Worm (Caenorhabditis elegans) whole organism, L4 larva: ENCODE measurements around the gene srsx-26.

ENCODE experiments used
- F37D6.2 ChIP-seq: sonication (generic microtip); optimal IDR thresholded peaks from 2 replicates; lab custom pipeline; 2016; ENCODE audit warnings: mild to moderate bottlenecking, missing genetic modification characterization, missing compliant biosample characterization
- F44E2.7 ChIP-seq: fragments of 200-800 bp; sonication (Bioruptor generic); IDR thresholded peaks from 2 replicates; pipeline ENCODE4 v2.1.2; 2022; ENCODE audit warnings: missing genetic modification characterization, missing compliant biosample characterization
- T20F7.1 ChIP-seq: fragments of 200-800 bp; sonication (Bioruptor generic); optimal IDR thresholded peaks from 2 replicates; lab custom pipeline; 2018; ENCODE audit warnings: mild to moderate bottlenecking, missing genetic modification characterization, missing compliant biosample characterization
- ceh-28 ChIP-seq: fragments of 150-350 bp; optimal IDR thresholded peaks from 2 replicates; lab custom pipeline; 2014; ENCODE audit warnings: missing biosample characterization, missing genetic modification reagents, missing genetic modification characterization
- ces-1 ChIP-seq: fragments of 150-350 bp; sonication (generic microtip); optimal IDR thresholded peaks from 4 replicates; lab custom pipeline; 2014; ENCODE audit warnings: missing biosample characterization, missing genetic modification reagents, missing genetic modification characterization
- cey-2 ChIP-seq: sonication (generic microtip); optimal IDR thresholded peaks from 3 replicates; lab custom pipeline; 2017; ENCODE audit warnings: missing genetic modification characterization, mild to moderate bottlenecking, missing compliant biosample characterization, antibody characterized with exemption, borderline replicate concordance; ENCODE audit not compliant: insufficient read depth
- daf-16 ChIP-seq, 3 experiments: sonication (generic microtip); optimal IDR thresholded peaks; 2 replicates each; lab custom pipeline; 2016 to 2017; ENCODE audit warnings: missing genetic modification characterization in 3 of 3, missing genetic modification reagents in 3 of 3, mild to moderate bottlenecking in 2 of 3, missing compliant biosample characterization in 2 of 3, missing biosample characterization in 1 of 3, moderate library complexity in 1 of 3
- daf-19 ChIP-seq: fragments of 200-800 bp; sonication (Bioruptor generic); conservative IDR thresholded peaks from 2 replicates; pipeline ENCODE4 v1.3.6; 2022; ENCODE audit warnings: missing genetic modification characterization, missing compliant biosample characterization
- dmd-8 ChIP-seq: fragments of 200-800 bp; sonication (Bioruptor generic); IDR thresholded peaks from 2 replicates; pipeline ENCODE4 v1.3.6; 2022; ENCODE audit warnings: missing genetic modification characterization, missing compliant biosample characterization
- dpl-1 ChIP-seq: fragments of 150-350 bp; optimal IDR thresholded peaks from 2 replicates; lab custom pipeline; 2014; ENCODE audit warnings: missing biosample characterization, missing genetic modification reagents, missing genetic modification characterization
- duxl-1 ChIP-seq: sonication (generic microtip); optimal IDR thresholded peaks from 2 replicates; lab custom pipeline; 2016; ENCODE audit warnings: mild to moderate bottlenecking, missing genetic modification characterization, moderate library complexity, missing compliant biosample characterization; ENCODE audit not compliant: poor library complexity
- hlh-11 ChIP-seq: fragments of 200-800 bp; sonication (Bioruptor generic); optimal IDR thresholded peaks from 2 replicates; lab custom pipeline; 2018; ENCODE audit warnings: mild to moderate bottlenecking, missing genetic modification characterization, missing compliant biosample characterization
- lin-15B ChIP-seq: fragments of 150-350 bp; sonication (generic microtip); optimal IDR thresholded peaks from 3 replicates; lab custom pipeline; 2014; ENCODE audit warnings: missing biosample characterization, missing genetic modification characterization
- lin-29 ChIP-seq: fragments of 200-800 bp; sonication (Bioruptor generic); IDR thresholded peaks from 2 replicates; pipeline ENCODE4 v1.3.6; 2022; ENCODE audit warnings: missing genetic modification reagents, missing genetic modification characterization, missing compliant biosample characterization
- lin-38 ChIP-seq: fragments of 200-800 bp; sonication (Bioruptor generic); IDR thresholded peaks from 2 replicates; pipeline ENCODE4 v1.3.6; 2022; ENCODE audit warnings: missing genetic modification reagents, missing genetic modification characterization, missing compliant biosample characterization
- lin-39 ChIP-seq: fragments of 150-350 bp; optimal IDR thresholded peaks from 2 replicates; lab custom pipeline; 2014; ENCODE audit warnings: missing biosample characterization, missing genetic modification reagents, missing genetic modification characterization
- lsy-2 ChIP-seq, 2 experiments: fragments of 150-350 bp in 1 of 2; sonication (generic microtip) in 1 of 2; optimal IDR thresholded peaks; 2 replicates each; lab custom pipeline; 2014 to 2017; ENCODE audit warnings: missing biosample characterization in 2 of 2, missing genetic modification characterization in 2 of 2
- madf-5 ChIP-seq, 2 experiments: fragments of 200-800 bp; sonication (Bioruptor generic); IDR thresholded peaks; 2 replicates each; pipeline ENCODE4 v1.3.6; 2022; ENCODE audit warnings: missing compliant biosample characterization in 2 of 2, missing genetic modification characterization in 2 of 2
- mdl-1 ChIP-seq, 2 experiments: fragments of 150-350 bp in 1 of 2; sonication (generic microtip) in 1 of 2; optimal IDR thresholded peaks; 2 replicates each; lab custom pipeline; 2014 to 2017; ENCODE audit warnings: missing biosample characterization in 2 of 2, missing genetic modification characterization in 2 of 2
- mes-2 ChIP-seq: sonication (generic microtip); optimal IDR thresholded peaks from 2 replicates; lab custom pipeline; 2016; ENCODE audit warnings: missing genotype, mild to moderate bottlenecking, missing genetic modification characterization, missing compliant biosample characterization; ENCODE audit not compliant: poor library complexity, severe bottlenecking
- nhr-28 ChIP-seq: fragments of 150-350 bp; optimal IDR thresholded peaks from 2 replicates; lab custom pipeline; 2014; ENCODE audit warnings: missing biosample characterization, missing genetic modification characterization
- nhr-41 ChIP-seq: fragments of 200-800 bp; sonication (Bioruptor generic); IDR thresholded peaks from 2 replicates; pipeline ENCODE4 v1.3.6; 2022; ENCODE audit warnings: missing genetic modification reagents, missing genetic modification characterization, missing compliant biosample characterization
- nhr-6 ChIP-seq: fragments of 150-350 bp; optimal IDR thresholded peaks from 2 replicates; lab custom pipeline; 2014; ENCODE audit warnings: missing biosample characterization, missing genetic modification characterization
- pqm-1 ChIP-seq: sonication (generic microtip); optimal IDR thresholded peaks from 2 replicates; lab custom pipeline; 2017; ENCODE audit warnings: missing biosample characterization, missing genetic modification characterization
- snpc-4 ChIP-seq: fragments of 150-350 bp; optimal IDR thresholded peaks from 2 replicates; lab custom pipeline; 2014; ENCODE audit warnings: missing biosample characterization, missing genetic modification characterization
- unc-62 ChIP-seq, 3 experiments: fragments of 150-350 bp in 1 of 3; sonication (generic microtip); optimal IDR thresholded peaks in 2 of 3; peaks in 1 of 3; 1 replicate in 1 of 3; 2 replicates in 2 of 3; lab custom pipeline; 2014 to 2017; ENCODE audit warnings: missing biosample characterization in 3 of 3, missing genetic modification characterization in 3 of 3, missing genetic modification reagents in 3 of 3, missing genotype in 1 of 3
- vab-7 ChIP-seq: fragments of 200-800 bp; sonication (Bioruptor generic); IDR thresholded peaks from 2 replicates; pipeline ENCODE4 v1.3.6; 2022; ENCODE audit warnings: missing genetic modification reagents, missing genetic modification characterization, missing compliant biosample characterization
- zip-2 ChIP-seq: fragments of 150-350 bp; optimal IDR thresholded peaks from 2 replicates; lab custom pipeline; 2014; ENCODE audit warnings: missing biosample characterization, missing genetic modification characterization
- ztf-7 ChIP-seq: fragments of 150-350 bp; optimal IDR thresholded peaks from 2 replicates; lab custom pipeline; 2014; ENCODE audit warnings: missing biosample characterization, missing genetic modification characterization

srsx-26 gene

DNA sequence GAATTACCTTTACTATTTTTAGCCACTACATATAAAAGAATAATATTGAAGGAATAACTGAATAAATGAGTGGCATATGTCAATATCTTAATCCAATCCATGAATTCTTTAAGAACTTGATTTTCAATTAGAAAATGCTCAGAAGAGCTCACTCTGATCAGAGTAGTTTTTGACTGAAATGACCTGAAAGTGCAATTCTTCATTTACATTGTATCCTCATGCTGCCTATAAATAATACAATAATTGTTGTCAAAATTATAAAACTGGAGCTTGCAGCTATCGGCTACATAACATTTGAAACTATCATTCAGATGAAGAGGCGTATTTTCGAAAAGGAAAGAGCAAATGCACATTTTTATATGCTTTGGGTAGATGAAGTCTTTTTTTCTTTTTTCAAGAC, 25.8 kb upstream of the srsx-26 start, which contains the start of gene srxa-19:
Gene srxa-19, minus strand, starts transcription at position 101 of the 400 bp plus-strand sequence.
- TF ChIP-seq cey-2 (tag; lab: Kevin White, UChicago) (no peak), vab-7 (GFP tag; lab: Robert Waterston, UW) (no peak), madf-5 (GFP tag; IDR thresholded peaks at IDR 0.05; lab: Robert Waterston, UW) (no peak), ceh-28 (tag; lab: Kevin White, UChicago) (no peak), lin-15B (tag; lab: Kevin White, UChicago) (no peak), F37D6.2 (tag; lab: Kevin White, UChicago) (no peak), lin-29 (GFP tag; lab: Robert Waterston, UW) (no peak)

DNA sequence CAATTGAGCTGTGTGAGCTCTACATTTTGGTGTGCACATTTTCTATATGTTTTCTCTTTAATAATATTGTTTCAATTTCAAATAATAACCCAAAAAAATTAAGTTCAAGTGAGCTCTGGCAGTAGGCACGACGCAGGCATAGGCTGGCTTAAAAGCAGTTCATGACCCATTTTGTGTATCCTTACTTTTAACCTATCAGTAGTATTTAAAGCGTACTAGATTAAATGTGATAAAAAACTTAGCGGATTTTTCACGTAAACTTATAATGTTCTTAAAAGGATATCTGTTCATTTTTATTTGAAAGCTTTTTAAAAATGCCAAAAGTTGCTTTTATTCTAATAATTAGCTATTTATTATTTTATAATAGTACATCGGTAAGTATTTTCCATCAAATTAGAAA, 25.1 kb upstream of the srsx-26 start, which contains the start of gene C08B6.6:
Gene C08B6.6, plus strand, starts transcription at position 301 of the 400 bp plus-strand sequence.
- TF ChIP-seq mes-2 (tag; lab: Kevin White, UChicago) = no peak
- no peak for TF ChIP-seq snpc-4 (tag; lab: Kevin White, UChicago)

DNA sequence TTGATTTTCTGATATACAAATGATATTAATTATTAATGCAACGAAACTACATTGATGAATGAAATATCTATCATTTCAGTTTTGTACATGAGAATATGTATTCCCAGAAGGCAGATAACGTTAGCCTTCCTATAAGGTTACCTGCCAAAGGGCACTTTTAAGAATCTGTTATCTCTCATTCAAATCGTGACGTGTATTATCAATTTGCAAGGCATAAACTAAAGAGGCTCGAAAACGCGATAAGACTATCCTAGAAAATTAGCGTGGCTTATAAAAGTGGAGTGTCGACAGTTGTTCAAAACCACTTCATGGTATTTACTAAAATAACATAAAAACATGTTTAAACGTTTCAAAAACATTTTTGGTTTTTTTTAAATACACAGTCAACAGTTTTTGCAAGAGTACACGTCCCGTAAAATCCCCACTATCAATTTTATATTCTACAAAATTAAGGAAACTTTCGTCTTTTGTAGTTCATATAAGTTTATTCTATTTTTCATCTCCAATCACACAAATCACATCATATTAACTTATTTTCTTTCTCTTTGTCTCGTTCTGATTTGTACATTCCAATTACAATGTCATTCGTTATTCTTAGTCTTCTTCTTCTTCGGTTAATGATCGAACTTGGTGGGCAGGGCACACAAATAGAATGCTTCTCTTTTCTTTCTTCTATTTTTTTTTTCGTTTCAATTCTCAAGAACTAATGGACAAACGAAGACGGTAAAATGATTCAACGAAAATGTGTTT, 23.5 kb upstream of the srsx-26 start, which contains the start of gene C08B6.10:
Gene C08B6.10, plus strand, starts transcription at position 700 of the 750 bp plus-strand sequence.
- no peak for TF ChIP-seq zip-2 (tag; lab: Kevin White, UChicago)
- TF ChIP-seq unc-62 (GFP tag; optimal IDR thresholded peaks at IDR 0.05 in 1 of 2; lab: Kevin White, UChicago) = peak in 1 of 2 experiments; percentile 83
- no peak for TF ChIP-seq unc-62 (tag; optimal IDR thresholded peaks at IDR 0.05; lab: Kevin White, UChicago)
- TF ChIP-seq duxl-1 = no peak
- TF ChIP-seq daf-16 (GFP tag; optimal IDR thresholded peaks at IDR 0.05; lab: Kevin White, UChicago) = no peak
- TF ChIP-seq daf-16 (tag; optimal IDR thresholded peaks at IDR 0.05; lab: Kevin White, UChicago) = peak; percentile 69
- no peak for TF ChIP-seq nhr-41 (GFP tag; lab: Robert Waterston, UW)
- TF ChIP-seq nhr-28 (tag; lab: Kevin White, UChicago) = peak; percentile 21
- TF ChIP-seq daf-19 (GFP tag; lab: Robert Waterston, UW) = no peak
- peak; percentile 19 for TF ChIP-seq pqm-1 (tag; lab: Kevin White, UChicago)

DNA sequence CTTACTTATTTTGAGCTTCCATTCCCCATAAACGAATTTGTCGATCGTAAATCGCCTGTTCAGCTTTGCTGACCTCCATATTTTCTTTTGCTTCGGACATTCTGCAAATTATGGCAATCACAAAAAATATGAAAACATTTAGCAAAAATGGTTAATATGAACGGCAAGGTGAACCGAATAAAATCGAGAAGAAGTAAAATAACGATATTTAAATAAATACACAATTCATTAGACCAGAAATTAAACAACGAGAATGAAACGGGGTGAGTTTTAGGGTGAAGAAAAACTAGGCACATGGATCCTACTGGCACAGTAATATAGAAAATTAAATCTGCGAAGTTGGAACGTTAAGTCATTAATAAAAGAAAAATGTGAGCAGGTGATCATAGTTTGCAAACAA, 18.3 kb upstream of the srsx-26 start, which contains the start of gene aos-1:
Gene aos-1, minus strand, starts transcription at position 101 of the 400 bp plus-strand sequence.
- TF ChIP-seq dpl-1 (GFP tag; lab: Kevin White, UChicago) (no peak), T20F7.1 (GFP tag; lab: Kevin White, UChicago) (no peak), F44E2.7 (GFP tag; lab: Robert Waterston, UW) (no peak), nhr-6 (tag; lab: Kevin White, UChicago) (no peak), lin-39 (tag; lab: Kevin White, UChicago) (no peak)
- TF ChIP-seq, all 104 proteins: peak for 0

DNA sequence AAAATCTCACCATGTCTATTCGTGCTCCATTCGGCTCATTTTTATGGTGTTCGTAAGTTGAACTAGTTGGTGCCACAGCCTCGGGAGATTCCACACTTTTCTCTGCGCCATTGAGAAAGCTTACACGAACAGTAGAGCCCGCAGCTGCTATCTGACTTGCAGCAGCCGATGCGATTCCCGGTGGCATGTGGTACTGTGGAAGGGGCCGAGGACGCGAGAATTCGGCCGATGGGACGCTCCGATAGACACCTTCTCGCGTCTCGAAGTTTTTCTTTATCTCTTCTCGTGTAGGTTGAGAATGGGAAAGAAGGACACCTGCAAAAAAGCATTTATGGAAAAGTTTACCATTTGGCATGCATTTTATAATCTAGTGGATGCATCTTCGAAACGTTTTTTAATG, 15.2 kb upstream of the srsx-26 start:
- TF ChIP-seq dmd-8 (GFP tag; lab: Robert Waterston, UW) (peak; percentile 60; the same call in 1 of the 2 replicates), hlh-11 (no peak), mdl-1 (tag; optimal IDR thresholded peaks at IDR 0.05; lab: Kevin White, UChicago) (no peak)

DNA sequence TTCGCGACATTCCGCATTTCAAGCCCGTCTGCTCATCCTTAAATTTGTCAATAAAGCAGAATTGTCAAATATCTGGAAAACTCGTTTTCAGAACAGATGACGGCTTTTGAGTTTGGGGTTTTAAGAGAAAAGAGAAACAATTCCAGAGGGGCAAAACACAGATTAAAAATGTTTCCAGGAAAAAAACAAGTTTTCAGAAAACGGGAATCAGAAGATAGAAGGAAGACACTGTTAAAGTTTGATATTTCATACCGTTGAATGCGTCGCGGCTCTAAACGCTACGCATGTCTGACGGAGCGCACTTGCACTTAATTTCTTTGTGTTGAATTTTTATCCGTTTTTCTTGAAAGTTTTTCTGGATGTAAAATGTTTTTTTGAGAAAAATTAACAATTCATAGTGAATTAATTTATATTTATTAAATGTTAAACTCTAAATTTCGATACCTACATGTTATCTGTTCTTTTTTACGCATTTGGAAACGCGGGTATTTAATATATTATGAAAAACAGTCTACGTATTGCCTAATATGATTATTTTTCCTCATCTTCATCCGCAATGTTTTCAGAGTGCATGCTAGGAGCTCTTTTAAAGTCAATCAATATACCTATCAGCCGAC, 14.3 kb upstream of the srsx-26 start, which contains the start of the genes C08B6.18, wdr-20 and C08B6.8:
Gene C08B6.18, minus strand, starts transcription at position 51 of the 617 bp plus-strand sequence.
Gene wdr-20, minus strand, starts transcription at position 82 of the 617 bp plus-strand sequence.
Gene C08B6.8, plus strand, starts transcription at position 567 of the 617 bp plus-strand sequence.
- TF ChIP-seq mes-2 (tag; lab: Kevin White, UChicago) = peak; percentile 21
- peak in 1 of 2 experiments; percentile 44 for TF ChIP-seq lsy-2 (tag; optimal IDR thresholded peaks at IDR 0.05; lab: Kevin White, UChicago)
- peak; percentile 62 for TF ChIP-seq lin-38 (GFP tag; lab: Robert Waterston, UW)
- no peak for TF ChIP-seq ztf-7 (tag; lab: Kevin White, UChicago)
- TF ChIP-seq ces-1 = no peak
